Worm (Caenorhabditis elegans) whole organism, young adult: ENCODE results near the gene F54B11.7.

Experiments used
- aptf-2 ChIP-seq: fragments of 200-800 bp; sonication (Bioruptor generic); conservative IDR thresholded peaks from 2 replicates; pipeline ENCODE4 v1.3.6; 2022; ENCODE audit warnings: missing genetic modification reagents, missing genetic modification characterization, missing compliant biosample characterization
- ceh-58 ChIP-seq: fragments of 200-800 bp; sonication (Bioruptor generic); IDR thresholded peaks from 2 replicates; pipeline ENCODE4 v1.3.6; 2022; ENCODE audit warnings: missing genetic modification characterization, missing compliant biosample characterization
- ceh-79 ChIP-seq: sonication (generic microtip); optimal IDR thresholded peaks from 2 replicates; lab custom pipeline; 2017; ENCODE audit warnings: mild to moderate bottlenecking, missing genetic modification characterization, missing compliant biosample characterization
- efl-1 ChIP-seq: fragments of 150-350 bp; optimal IDR thresholded peaks from 2 replicates; lab custom pipeline; 2014; ENCODE audit warnings: missing biosample characterization, missing genetic modification reagents, missing genetic modification characterization
- ets-4 ChIP-seq: fragments of 200-800 bp; sonication (Bioruptor generic); optimal IDR thresholded peaks from 2 replicates; lab custom pipeline; 2018; ENCODE audit warnings: mild to moderate bottlenecking, missing genetic modification characterization, missing compliant biosample characterization
- him-1 ChIP-seq: sonication (generic microtip); optimal IDR thresholded peaks from 2 replicates; lab custom pipeline; 2016; ENCODE audit warnings: missing genotype, missing genetic modification reagents, missing genetic modification characterization, missing compliant biosample characterization
- hsf-1 ChIP-seq: fragments of 200-800 bp; sonication (Bioruptor generic); IDR thresholded peaks from 2 replicates; pipeline ENCODE4 v1.3.6; 2022; ENCODE audit warnings: missing genetic modification reagents, missing genetic modification characterization, missing compliant biosample characterization
- nhr-120 ChIP-seq: fragments of 200-800 bp; sonication (Bioruptor generic); IDR thresholded peaks from 2 replicates; pipeline ENCODE4 v1.3.6; 2022; ENCODE audit warnings: missing genetic modification characterization, missing compliant biosample characterization
- nhr-80 ChIP-seq: sonication (generic microtip); optimal IDR thresholded peaks from 2 replicates; lab custom pipeline; 2016; ENCODE audit warnings: missing genetic modification characterization, missing compliant biosample characterization
- sptf-2 ChIP-seq: fragments of 200-800 bp; sonication (Bioruptor generic); optimal IDR thresholded peaks from 2 replicates; lab custom pipeline; 2018; ENCODE audit warnings: mild to moderate bottlenecking, missing genetic modification characterization, missing compliant biosample characterization
- ztf-18 ChIP-seq: sonication (generic microtip); optimal IDR thresholded peaks from 2 replicates; lab custom pipeline; 2016; ENCODE audit warnings: missing genotype, mild to moderate bottlenecking, missing genetic modification characterization, missing compliant biosample characterization

DNA sequence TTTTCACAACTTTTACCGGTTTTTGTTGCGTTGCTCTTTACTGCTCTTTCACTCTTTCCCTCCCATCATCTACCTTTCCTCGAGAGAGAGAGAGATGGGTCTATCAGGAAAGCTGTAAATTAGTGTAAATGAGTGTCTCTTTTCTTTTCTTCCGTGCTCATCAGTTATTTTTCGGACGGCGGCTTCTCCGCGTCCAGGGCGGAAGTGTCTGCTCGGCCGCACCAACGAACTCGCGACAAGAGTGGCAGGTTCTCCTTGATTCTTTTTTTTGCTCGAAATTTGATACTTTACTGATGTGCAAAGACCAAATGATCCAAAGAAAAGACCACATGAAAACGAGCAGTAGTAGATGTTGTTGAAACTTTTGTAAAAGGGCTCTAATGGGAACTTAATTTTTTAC is 41.6 kb upstream of the F54B11.7 start:
- TF ChIP-seq ceh-58 (GFP tag; lab: Robert Waterston, UW) (no peak), ceh-79 (tag; lab: Kevin White, UChicago) (no peak), hsf-1 (GFP tag; lab: Robert Waterston, UW) (no peak), efl-1 (no peak), nhr-120 (GFP tag; lab: Robert Waterston, UW) (no peak), aptf-2 (GFP tag; lab: Robert Waterston, UW) (no peak), sptf-2 (GFP tag; lab: Kevin White, UChicago) (no peak), ztf-18 (tag; lab: Kevin White, UChicago) (no peak), nhr-80 (tag; lab: Kevin White, UChicago) (no peak), him-1 (tag; lab: Kevin White, UChicago) (no peak), ets-4 (GFP tag; lab: Kevin White, UChicago) (no peak)
